Fruit fly (Drosophila melanogaster): ENCODE measurements around the gene bowl.

bowl gene

dm6 chr2L:3772937-3773623 is 1.6 kb downstream of the bowl start (continued):
- TF ChIP-seq lilli (GFP tag; optimal IDR thresholded peaks at IDR 0.05): peak; percentile 7
- TF ChIP-seq CG15011 (GFP tag; optimal IDR thresholded peaks at IDR 0.05): peak; percentile 38
- peak; percentile 74 for TF ChIP-seq CG31441 (GFP tag; IDR thresholded peaks at IDR 0.05)
- TF ChIP-seq CoRest (tag; optimal IDR thresholded peaks at IDR 0.05): peak; percentile 81
- TF ChIP-seq hbn (GFP tag; IDR thresholded peaks at IDR 0.05; ENCODE audit: partially characterized antibody): no peak
- no peak for TF ChIP-seq NfI (GFP tag; optimal IDR thresholded peaks at IDR 0.05)
- no peak for TF ChIP-seq CG11085 (GFP tag; IDR thresholded peaks at IDR 0.05)
- TF ChIP-seq bbx (GFP tag; IDR thresholded peaks at IDR 0.05; ENCODE audit: partially characterized antibody): no peak
- TF ChIP-seq Hr3 (GFP tag; optimal IDR thresholded peaks at IDR 0.05): peak; percentile 55
- no peak for TF ChIP-seq toy (GFP tag; IDR thresholded peaks at IDR 0.05)
- TF ChIP-seq Atf6 (GFP tag; IDR thresholded peaks at IDR 0.05): 0 out of 2 replicates have a peak, but pooled peaks have one; percentile 12
- TF ChIP-seq CG17328 (GFP tag; IDR thresholded peaks at IDR 0.05): no peak
- TF ChIP-seq Drgx (GFP tag; IDR thresholded peaks at IDR 0.05): peak; percentile 22
- peak; percentile 82 for TF ChIP-seq nmo (GFP tag; optimal IDR thresholded peaks at IDR 0.05)
- TF ChIP-seq E2f2 (GFP tag; IDR thresholded peaks at IDR 0.05): no peak
- TF ChIP-seq CG4328 (GFP tag; optimal IDR thresholded peaks at IDR 0.05): peak; percentile 29
- peak; percentile 85 for TF ChIP-seq CG17361 (GFP tag; IDR thresholded peaks at IDR 0.05)
- 0 out of 3 replicates have a peak, but pooled peaks have one; percentile 29 for TF ChIP-seq CG11560 (tag; IDR thresholded peaks at IDR 0.05)
- no peak for TF ChIP-seq C15 (GFP tag; IDR thresholded peaks at IDR 0.05)
- peak; percentile 25 for TF ChIP-seq D19B (GFP tag; optimal IDR thresholded peaks at IDR 0.05)
- no peak for TF ChIP-seq Jarid2 (GFP tag; optimal IDR thresholded peaks at IDR 0.05)
- peak; percentile 57 for TF ChIP-seq CG18599 (GFP tag; optimal IDR thresholded peaks at IDR 0.05)
- no peak for TF ChIP-seq B-H2 (GFP tag; optimal IDR thresholded peaks at IDR 0.05)
- TF ChIP-seq crp (GFP tag; optimal IDR thresholded peaks at IDR 0.05): no peak
- no peak for TF ChIP-seq gcm2 (GFP tag; optimal IDR thresholded peaks at IDR 0.05)
- no peak for TF ChIP-seq CG11456 (GFP tag; IDR thresholded peaks at IDR 0.05)
- no peak for TF ChIP-seq CG10959 (GFP tag; IDR thresholded peaks at IDR 0.05)
- TF ChIP-seq HLH4C (GFP tag; IDR thresholded peaks at IDR 0.05; ENCODE audit: partially characterized antibody): no peak
- peak; percentile 88 for TF ChIP-seq sens (GFP tag)
- no peak for TF ChIP-seq Dbx (GFP tag; IDR thresholded peaks at IDR 0.05)
- TF ChIP-seq crol (GFP tag; IDR thresholded peaks at IDR 0.05): peak; percentile 98
- TF ChIP-seq CG7987 (GFP tag; optimal IDR thresholded peaks at IDR 0.05): no peak
- no peak for TF ChIP-seq sim (GFP tag; IDR thresholded peaks at IDR 0.05)
- no peak for TF ChIP-seq MBD-R2 (GFP tag; IDR thresholded peaks at IDR 0.05)
- TF ChIP-seq CG11723 (GFP tag; optimal IDR thresholded peaks at IDR 0.05): peak; percentile 51
- peak; percentile 66 for TF ChIP-seq Blimp-1 (GFP tag; optimal IDR thresholded peaks at IDR 0.05)
- TF ChIP-seq Pdp1 (GFP tag; optimal IDR thresholded peaks at IDR 0.05): peak; percentile 6 to 9
- no peak for TF ChIP-seq Gsc (GFP tag; IDR thresholded peaks at IDR 0.05)
- peak; percentile 52 for TF ChIP-seq Nf-YB (GFP tag; optimal IDR thresholded peaks at IDR 0.05)
- peak; percentile 23 for TF ChIP-seq Chrac-16 (GFP tag; optimal IDR thresholded peaks at IDR 0.05)
- TF ChIP-seq CG10565 (GFP tag; optimal IDR thresholded peaks at IDR 0.05): no peak
- TF ChIP-seq CG10274 (GFP tag; optimal IDR thresholded peaks at IDR 0.05): no peak
- TF ChIP-seq CG12155 (GFP tag; optimal IDR thresholded peaks at IDR 0.05): no peak
- TF ChIP-seq CG2889 (GFP tag; IDR thresholded peaks at IDR 0.05): no peak
- TF ChIP-seq CG11695 (GFP tag; IDR thresholded peaks at IDR 0.05): peak; percentile 40; the same call in 2 of the 3 replicates
- TF ChIP-seq CG15479 (GFP tag; optimal IDR thresholded peaks at IDR 0.05): no peak
- no peak for TF ChIP-seq pfk (GFP tag; optimal IDR thresholded peaks at IDR 0.05)
- no peak for TF ChIP-seq crc (GFP tag; optimal IDR thresholded peaks at IDR 0.05)
- TF ChIP-seq Six4 (GFP tag; optimal IDR thresholded peaks at IDR 0.05): peak; percentile 10
- no peak for TF ChIP-seq CG3847 (GFP tag; IDR thresholded peaks at IDR 0.05)

All from whole organism, embryonic.